Worm (Caenorhabditis elegans) whole organism, midembryonic: ENCODE data around the gene F53G2.12.
A peak's percentile ranks its signal among the peaks of the same experiment; 100 is the strongest.

Experiments used
- klf-2 ChIP-seq: fragments of 200-800 bp; sonication (Bioruptor generic); conservative IDR thresholded peaks from 2 replicates; pipeline ENCODE4 v1.3.6; 2022; ENCODE audit warnings: missing genetic modification reagents, missing genetic modification characterization, missing compliant biosample characterization
- tab-1 ChIP-seq: fragments of 200-800 bp; sonication (Bioruptor generic); IDR thresholded peaks from 2 replicates; pipeline ENCODE4 v1.3.6; 2022; ENCODE audit warnings: missing genetic modification characterization, missing compliant biosample characterization
- ztf-23 ChIP-seq: fragments of 200-800 bp; sonication (Bioruptor generic); IDR thresholded peaks from 2 replicates; pipeline ENCODE4 v1.3.6; 2022; ENCODE audit warnings: missing genetic modification reagents, missing genetic modification characterization, missing compliant biosample characterization
- ztf-29 ChIP-seq: fragments of 200-800 bp; sonication (Bioruptor generic); IDR thresholded peaks from 2 replicates; pipeline ENCODE4 v1.3.6; 2022; ENCODE audit warnings: missing genetic modification reagents, missing genetic modification characterization, missing compliant biosample characterization

DNA sequence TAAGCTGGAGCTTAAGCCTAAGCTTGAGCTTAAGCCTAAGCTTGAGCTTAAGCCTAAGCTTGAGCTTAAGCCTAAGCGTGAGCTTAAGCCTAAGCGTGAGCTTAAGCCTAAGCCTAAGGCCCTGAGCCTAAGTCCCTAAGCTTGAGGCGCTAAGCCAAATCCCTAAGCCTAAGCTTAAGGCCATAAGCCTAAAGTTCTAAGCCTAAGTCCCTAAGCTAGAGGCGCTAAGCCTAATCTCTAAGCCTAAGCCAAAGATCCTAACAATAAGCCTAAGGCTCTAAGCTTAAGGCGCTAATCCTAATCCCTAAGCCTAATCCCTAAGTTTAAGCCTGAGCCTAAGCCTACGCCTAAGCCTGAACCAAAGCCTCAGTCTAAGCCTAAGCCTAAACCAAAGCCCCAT is 46.8 kb upstream of the F53G2.12 start:
- TF ChIP-seq ztf-29 (GFP tag; lab: Robert Waterston, UW) = peak; percentile 84; the same call in 1 of the 2 replicates
- TF ChIP-seq ztf-23 = no peak
- no peak for TF ChIP-seq klf-2 (GFP tag; lab: Robert Waterston, UW)
- no peak for TF ChIP-seq tab-1 (GFP tag; lab: Robert Waterston, UW)
